Fruit fly (Drosophila melanogaster) whole organism, embryonic: Measurements from ENCODE around the gene kirre.
A peak's percentile ranks its signal among the peaks of the same experiment; 100 is the strongest.

ENCODE experiments used
- Adf1 ChIP-seq: fragments of 200-800 bp; sonication (Bioruptor generic); IDR thresholded peaks from 2 replicates; pipeline ENCODE4 v1.3.6; 2022; ENCODE audit warnings: missing biosample characterization, missing genetic modification characterization
- Atf-2 ChIP-seq: fragments of 200-800 bp; sonication (Bioruptor generic); optimal IDR thresholded peaks from 2 replicates; lab custom pipeline; 2016; ENCODE audit warnings: missing biosample characterization, missing genetic modification characterization
- BEAF-32 ChIP-seq: fragments of 200-800 bp; sonication (Bioruptor generic); optimal IDR thresholded peaks from 3 replicates; lab custom pipeline; 2017; ENCODE audit warnings: missing biosample characterization, missing genetic modification characterization, mild to moderate bottlenecking, moderate library complexity, missing genetic modification reagents
- C15 ChIP-seq: fragments of 200-800 bp; sonication (Bioruptor generic); IDR thresholded peaks from 3 replicates; pipeline ENCODE4 v1.3.6; 2022; ENCODE audit warnings: missing biosample characterization, missing genetic modification characterization
- CG10366 ChIP-seq: fragments of 200-800 bp; sonication (Bioruptor generic); IDR thresholded peaks from 2 replicates; pipeline ENCODE4 v1.3.6; 2022; ENCODE audit warnings: missing biosample characterization, missing genetic modification characterization
- CG10979 ChIP-seq: fragments of 200-800 bp; sonication (Bioruptor generic); optimal IDR thresholded peaks from 2 replicates; lab custom pipeline; 2018; ENCODE audit warnings: missing biosample characterization, mild to moderate bottlenecking, missing genetic modification characterization, moderate library complexity
- CG12155 ChIP-seq: fragments of 200-800 bp; sonication (Bioruptor generic); optimal IDR thresholded peaks from 3 replicates; lab custom pipeline; 2016; ENCODE audit warnings: missing biosample characterization, missing genetic modification characterization
- CG14710 ChIP-seq: fragments of 200-800 bp; sonication (Bioruptor generic); optimal IDR thresholded peaks from 3 replicates; lab custom pipeline; 2019; ENCODE audit warnings: missing biosample characterization, mild to moderate bottlenecking, missing genetic modification characterization, moderate library complexity
- CG14965 ChIP-seq: fragments of 200-800 bp; sonication (Bioruptor generic); optimal IDR thresholded peaks from 2 replicates; lab custom pipeline; 2016; ENCODE audit warnings: missing biosample characterization, missing genetic modification characterization, borderline replicate concordance
- CG1602 ChIP-seq: fragments of 200-800 bp; sonication (Bioruptor generic); optimal IDR thresholded peaks from 3 replicates; lab custom pipeline; 2016; ENCODE audit warnings: missing biosample characterization, missing genetic modification characterization
- CG1603 ChIP-seq: fragments of 200-800 bp; sonication (Bioruptor generic); optimal IDR thresholded peaks from 2 replicates; lab custom pipeline; 2019; ENCODE audit warnings: missing biosample characterization, mild to moderate bottlenecking, missing genetic modification characterization, moderate library complexity
- CG17328 ChIP-seq: fragments of 200-800 bp; sonication (Bioruptor generic); IDR thresholded peaks from 2 replicates; pipeline ENCODE4 v1.3.6; 2022; ENCODE audit warnings: missing biosample characterization, missing genetic modification characterization
- CG2120 ChIP-seq: fragments of 200-800 bp; sonication (Bioruptor generic); optimal IDR thresholded peaks from 3 replicates; lab custom pipeline; 2016; ENCODE audit warnings: missing biosample characterization, missing genetic modification characterization
- CG30020 ChIP-seq: fragments of 200-800 bp; optimal IDR thresholded peaks from 2 replicates; lab custom pipeline; 2019; ENCODE audit warnings: missing biosample characterization, mild to moderate bottlenecking, missing genetic modification characterization, moderate library complexity
- CG34224 ChIP-seq: fragments of 200-800 bp; sonication (Bioruptor generic); IDR thresholded peaks from 3 replicates; pipeline ENCODE4 v1.3.6; 2022; ENCODE audit warnings: missing biosample characterization, missing genetic modification characterization; ENCODE audit not compliant: partially characterized antibody
- CG42726 ChIP-seq: fragments of 200-800 bp; sonication (Bioruptor generic); IDR thresholded peaks from 2 replicates; pipeline ENCODE4 v1.3.6; 2022; ENCODE audit warnings: missing biosample characterization, missing genetic modification characterization; ENCODE audit not compliant: partially characterized antibody
- CG4282 ChIP-seq: fragments of 200-800 bp; sonication (Bioruptor generic); optimal IDR thresholded peaks from 2 replicates; lab custom pipeline; 2016; ENCODE audit warnings: missing biosample characterization, missing genetic modification characterization
- CG6654 ChIP-seq: fragments of 200-800 bp; sonication (Bioruptor generic); optimal IDR thresholded peaks from 2 replicates; lab custom pipeline; 2017; ENCODE audit warnings: missing biosample characterization, mild to moderate bottlenecking, missing genetic modification characterization
- CG6854 ChIP-seq: fragments of 200-800 bp; sonication (Bioruptor generic); optimal IDR thresholded peaks from 3 replicates; lab custom pipeline; 2017; ENCODE audit warnings: missing biosample characterization, mild to moderate bottlenecking, missing genetic modification characterization
- CG8281 ChIP-seq: fragments of 200-800 bp; sonication (Bioruptor generic); optimal IDR thresholded peaks from 2 replicates; lab custom pipeline; 2018; ENCODE audit warnings: missing biosample characterization, mild to moderate bottlenecking, missing genetic modification characterization, moderate library complexity
- CHES-1-like ChIP-seq: fragments of 200-800 bp; sonication (Bioruptor generic); optimal IDR thresholded peaks from 2 replicates; lab custom pipeline; 2016; ENCODE audit warnings: missing biosample characterization, missing genetic modification characterization
- CrebB ChIP-seq: fragments of 200-800 bp; sonication (Bioruptor generic); optimal IDR thresholded peaks from 3 replicates; lab custom pipeline; 2018; ENCODE audit warnings: missing biosample characterization, mild to moderate bottlenecking, missing genetic modification characterization
- Hr39 ChIP-seq: fragments of >200 bp; optimal IDR thresholded peaks from 2 replicates; lab custom pipeline; 2017
- Lim3 ChIP-seq: fragments of 200-800 bp; sonication (Bioruptor generic); IDR thresholded peaks from 2 replicates; pipeline ENCODE4 v1.3.6; 2022; ENCODE audit warnings: missing biosample characterization, missing genetic modification characterization
- MTF-1 ChIP-seq: fragments of 200-800 bp; sonication (Bioruptor generic); optimal IDR thresholded peaks from 2 replicates; lab custom pipeline; 2018; ENCODE audit warnings: missing biosample characterization, mild to moderate bottlenecking, missing genetic modification characterization, borderline replicate concordance
- Sin3A ChIP-seq: fragments of >200 bp; optimal IDR thresholded peaks from 2 replicates; lab custom pipeline; 2018
- TFAM ChIP-seq: fragments of 200-800 bp; sonication (Bioruptor generic); optimal IDR thresholded peaks from 2 replicates; lab custom pipeline; 2017; ENCODE audit warnings: missing biosample characterization, missing genetic modification characterization, inconsistent platforms
- ac ChIP-seq: fragments of 200-800 bp; sonication (Bioruptor generic); optimal IDR thresholded peaks from 3 replicates; lab custom pipeline; 2017; ENCODE audit warnings: missing biosample characterization, mild to moderate bottlenecking, missing genetic modification characterization
- ase ChIP-seq: fragments of 200-800 bp; sonication (Bioruptor generic); IDR thresholded peaks from 3 replicates; pipeline ENCODE4 v1.3.6; 2022; ENCODE audit warnings: missing biosample characterization, missing genetic modification characterization
- ash1 ChIP-seq: fragments of 200-800 bp; sonication (Bioruptor generic); optimal IDR thresholded peaks from 2 replicates; lab custom pipeline; 2018; ENCODE audit warnings: missing biosample characterization, mild to moderate bottlenecking, missing genetic modification characterization
- ato ChIP-seq: fragments of 200-800 bp; sonication (Bioruptor generic); IDR thresholded peaks from 2 replicates; pipeline ENCODE4 v1.3.6; 2022; ENCODE audit warnings: missing biosample characterization, missing genetic modification characterization; ENCODE audit not compliant: partially characterized antibody
- chm ChIP-seq: fragments of 200-800 bp; sonication (Bioruptor generic); IDR thresholded peaks from 2 replicates; pipeline ENCODE4 v1.3.6; 2022; ENCODE audit warnings: missing biosample characterization, missing genetic modification characterization
- croc ChIP-seq: fragments of 200-800 bp; sonication (Bioruptor generic); conservative IDR thresholded peaks from 3 replicates; pipeline ENCODE4 v1.3.6; 2022; ENCODE audit warnings: missing biosample characterization, missing genetic modification characterization
- dmrt99B ChIP-seq: fragments of 200-800 bp; sonication (Bioruptor generic); optimal IDR thresholded peaks from 2 replicates; lab custom pipeline; 2018; ENCODE audit warnings: missing biosample characterization, mild to moderate bottlenecking, missing genetic modification characterization, moderate library complexity
- esg ChIP-seq: fragments of 200-800 bp; sonication (Bioruptor generic); conservative IDR thresholded peaks from 2 replicates; pipeline ENCODE4 v1.3.6; 2022; ENCODE audit warnings: missing biosample characterization, missing genetic modification characterization
- gro ChIP-seq: fragments of 200-800 bp; sonication (Bioruptor generic); optimal IDR thresholded peaks from 2 replicates; lab custom pipeline; 2016; ENCODE audit warnings: missing biosample characterization, missing genetic modification characterization
- klu ChIP-seq: fragments of 200-800 bp; sonication (Bioruptor generic); IDR thresholded peaks from 2 replicates; pipeline ENCODE4 v1.3.6; 2022; ENCODE audit warnings: missing biosample characterization, missing genetic modification characterization
- lilli ChIP-seq: fragments of 200-800 bp; sonication (Bioruptor generic); optimal IDR thresholded peaks from 3 replicates; lab custom pipeline; 2016; ENCODE audit warnings: missing biosample characterization, missing genetic modification characterization
- lmd ChIP-seq: fragments of 200-800 bp; sonication (Bioruptor generic); IDR thresholded peaks from 2 replicates; pipeline ENCODE4 v1.3.6; 2022; ENCODE audit warnings: missing biosample characterization, missing genetic modification characterization
- mam ChIP-seq: fragments of 200-800 bp; sonication (Bioruptor generic); optimal IDR thresholded peaks from 3 replicates; lab custom pipeline; 2016; ENCODE audit warnings: missing biosample characterization, missing genetic modification characterization
- odd ChIP-seq: fragments of 200-800 bp; sonication (Bioruptor generic); optimal IDR thresholded peaks from 2 replicates; lab custom pipeline; 2017; ENCODE audit warnings: missing biosample characterization, mild to moderate bottlenecking, missing genetic modification characterization
- org-1 ChIP-seq: fragments of 200-800 bp; sonication (Bioruptor generic); optimal IDR thresholded peaks from 2 replicates; lab custom pipeline; 2017; ENCODE audit warnings: missing biosample characterization, missing genetic modification characterization
- pnt ChIP-seq: fragments of 200-800 bp; sonication (Bioruptor generic); optimal IDR thresholded peaks from 3 replicates; lab custom pipeline; 2016; ENCODE audit warnings: missing biosample characterization, missing genetic modification characterization
- ranshi ChIP-seq: fragments of 200-800 bp; sonication (Bioruptor generic); IDR thresholded peaks from 2 replicates; pipeline ENCODE4 v1.3.6; 2022; ENCODE audit warnings: missing biosample characterization, missing genetic modification characterization
- ro ChIP-seq: fragments of 200-800 bp; sonication (Bioruptor generic); IDR thresholded peaks from 2 replicates; pipeline ENCODE4 v1.3.6; 2022; ENCODE audit warnings: missing biosample characterization, missing genetic modification characterization
- sisA ChIP-seq: fragments of 200-800 bp; sonication (Bioruptor generic); IDR thresholded peaks from 2 replicates; pipeline ENCODE4 v1.3.6; 2022; ENCODE audit warnings: missing biosample characterization, missing genetic modification characterization
- sob ChIP-seq: fragments of 200-800 bp; sonication (Bioruptor generic); IDR thresholded peaks from 2 replicates; pipeline ENCODE4 v1.3.6; 2022; ENCODE audit warnings: missing biosample characterization, missing genetic modification characterization
- tup ChIP-seq: fragments of 200-800 bp; sonication (Bioruptor generic); optimal IDR thresholded peaks from 2 replicates; lab custom pipeline; 2016; ENCODE audit warnings: missing biosample characterization, mild to moderate bottlenecking, missing genetic modification characterization, moderate library complexity
- wdn ChIP-seq: fragments of 200-800 bp; sonication (Bioruptor generic); IDR thresholded peaks from 2 replicates; pipeline ENCODE4 v1.3.6; 2022; ENCODE audit warnings: missing biosample characterization, missing genetic modification characterization
- yki ChIP-seq: fragments of >200 bp; optimal IDR thresholded peaks from 3 replicates; lab custom pipeline; 2018
- zfh1 ChIP-seq: fragments of 200-800 bp; sonication (Bioruptor generic); IDR thresholded peaks from 3 replicates; pipeline ENCODE4 v1.3.6; 2022; ENCODE audit warnings: missing biosample characterization, missing genetic modification characterization

Gene kirre

dm6 chrX:3134383-3135101, 394.4 kb downstream of the kirre start, which contains the start of gene N (continued):
- no peak for TF ChIP-seq odd (GFP tag; lab: Kevin White, UChicago)
- TF ChIP-seq ash1 (GFP tag; lab: Kevin White, UChicago) = no peak
- peak; percentile 39; the same call in 1 of the 2 replicates for TF ChIP-seq CG17328 (GFP tag; lab: Robert Waterston, UW)
- no peak for TF ChIP-seq ac (GFP tag; lab: Kevin White, UChicago)
- no peak for TF ChIP-seq ro (GFP tag; lab: Robert Waterston, UW)
- TF ChIP-seq zfh1 (GFP tag; lab: Robert Waterston, UW) = peak; percentile 45; the same call in 1 of the 3 replicates
- TF ChIP-seq CG42726 = peak; percentile 77
- TF ChIP-seq sob (GFP tag; lab: Robert Waterston, UW) = peak; percentile 74
- TF ChIP-seq Sin3A = no peak
- TF ChIP-seq Lim3 (GFP tag; lab: Robert Waterston, UW) = no peak
- TF ChIP-seq CG10979 = peak; percentile 27
- no peak for TF ChIP-seq CG8281 (tag; lab: Kevin White, UChicago)
- no peak for TF ChIP-seq TFAM
- no peak for TF ChIP-seq Hr39 (lab: Kevin White, UChicago)
- TF ChIP-seq ato = peak; percentile 31; the same call in 1 of the 2 replicates
- TF ChIP-seq croc (GFP tag; lab: Robert Waterston, UW) = no peak
- TF ChIP-seq Atf-2 = peak; percentile 44
- TF ChIP-seq pnt (GFP tag; lab: Kevin White, UChicago) = peak; percentile 10
- TF ChIP-seq C15 (GFP tag; lab: Robert Waterston, UW) = no peak
- peak; percentile 58 for TF ChIP-seq Adf1 (GFP tag; lab: Robert Waterston, UW)
- no peak for TF ChIP-seq CG34224 (GFP tag; lab: Robert Waterston, UW)
- peak; percentile 18 for TF ChIP-seq CHES-1-like (GFP tag; lab: Kevin White, UChicago)
- TF ChIP-seq CG4282 (GFP tag; lab: Kevin White, UChicago) = peak; percentile 51
- no peak for TF ChIP-seq wdn (GFP tag; lab: Robert Waterston, UW)
- TF ChIP-seq CG30020 (tag; lab: Kevin White, UChicago) = no peak
- TF ChIP-seq klu (GFP tag; lab: Robert Waterston, UW) = no peak
- TF ChIP-seq CG6654 = no peak
- TF ChIP-seq tup = peak; percentile 32
- peak; percentile 79 for TF ChIP-seq CG1603 (tag; lab: Kevin White, UChicago)
- no peak for TF ChIP-seq MTF-1 (GFP tag; lab: Kevin White, UChicago)
- no peak for TF ChIP-seq CG6854 (GFP tag; lab: Kevin White, UChicago)
- peak; percentile 32 for TF ChIP-seq CG12155 (GFP tag; lab: Kevin White, UChicago)
- peak; percentile 25 for TF ChIP-seq org-1 (GFP tag; lab: Kevin White, UChicago)
- 0 out of 3 replicates have a peak, but pooled peaks have one; percentile 30 for TF ChIP-seq ase (GFP tag; lab: Robert Waterston, UW)
- TF ChIP-seq lmd (GFP tag; lab: Robert Waterston, UW) = peak; percentile 42; the same call in 1 of the 2 replicates
- TF ChIP-seq CrebB (tag; lab: Kevin White, UChicago) = peak; percentile 3
- peak; percentile 51 for TF ChIP-seq CG14710 (tag; lab: Kevin White, UChicago)
- TF ChIP-seq lilli (GFP tag; lab: Kevin White, UChicago) = peak; percentile 60
- peak; percentile 39 for TF ChIP-seq dmrt99B
- TF ChIP-seq esg = peak; percentile 27; the same call in 1 of the 2 replicates
- peak; percentile 44 for TF ChIP-seq mam (GFP tag; lab: Kevin White, UChicago)
- TF ChIP-seq CG2120 = peak; percentile 68
- peak; percentile 48 for TF ChIP-seq gro (GFP tag; lab: Kevin White, UChicago)
- TF ChIP-seq chm (GFP tag; lab: Robert Waterston, UW) = peak; percentile 47
- TF ChIP-seq sisA = no peak; the same call in 1 of the 2 replicates
- no peak for TF ChIP-seq CG14965 (GFP tag; lab: Kevin White, UChicago)
- peak; percentile 45; the same call in 1 of the 2 replicates for TF ChIP-seq CG10366 (GFP tag; lab: Robert Waterston, UW)
- TF ChIP-seq CG1602 (GFP tag; lab: Kevin White, UChicago) = no peak
- peak; percentile 62 for TF ChIP-seq yki (lab: Kevin White, UChicago)
- peak; percentile 29; the same call in 1 of the 2 replicates for TF ChIP-seq ranshi (GFP tag; lab: Robert Waterston, UW)
- TF ChIP-seq BEAF-32 (GFP tag; lab: Kevin White, UChicago) = peak; percentile 43
